Fruit fly (Drosophila melanogaster) whole organism, wandering third instar larva: ENCODE measurements around the gene Klp10A.
A peak's percentile ranks its signal among the peaks of the same experiment; 100 is the strongest.
"Not testable (repeated sequence)": the region's sequence is repeated elsewhere in the genome, so short reads cannot be mapped to it uniquely, and the experiment has no call there.

Experiments used
- Abd-B ChIP-seq: fragments of >200 bp; optimal IDR thresholded peaks from 2 replicates; lab custom pipeline; 2017; ENCODE audit warnings: missing biosample characterization, missing genetic modification characterization
- CG32264 ChIP-seq: fragments of 200-800 bp; sonication (Bioruptor generic); optimal IDR thresholded peaks from 2 replicates; lab custom pipeline; 2016; ENCODE audit warnings: missing biosample characterization, missing genetic modification characterization
- Dfd ChIP-seq: fragments of >200 bp; optimal IDR thresholded peaks from 2 replicates; lab custom pipeline; 2017; ENCODE audit warnings: missing biosample characterization, missing genetic modification characterization
- GATAd ChIP-seq: sonication (Bioruptor generic); optimal IDR thresholded peaks from 2 replicates; lab custom pipeline; 2016; ENCODE audit warnings: missing biosample characterization, missing genetic modification characterization
- HLH106 ChIP-seq: fragments of 200-800 bp; optimal IDR thresholded peaks from 3 replicates; lab custom pipeline; 2019; ENCODE audit warnings: missing biosample characterization, mild to moderate bottlenecking, missing genetic modification characterization, moderate library complexity
- Hr78 ChIP-seq: fragments of >200 bp; optimal IDR thresholded peaks from 2 replicates; lab custom pipeline; 2017; ENCODE audit warnings: missing biosample characterization, missing genetic modification characterization
- Hr83 ChIP-seq: fragments of 200-300 bp; sonication (Bioruptor generic); optimal IDR thresholded peaks from 2 replicates; lab custom pipeline; 2016; ENCODE audit warnings: missing biosample characterization, mild to moderate bottlenecking, missing genetic modification characterization, moderate library complexity; ENCODE audit not compliant: poor library complexity, severe bottlenecking
- Jra ChIP-seq: sonication (Bioruptor generic); optimal IDR thresholded peaks from 2 replicates; lab custom pipeline; 2016; ENCODE audit warnings: missing biosample characterization, missing genetic modification characterization
- Mio ChIP-seq: sonication (Bioruptor generic); optimal IDR thresholded peaks from 2 replicates; lab custom pipeline; 2016; ENCODE audit warnings: missing biosample characterization, missing genetic modification characterization
- Myc ChIP-seq: fragments of >200 bp; optimal IDR thresholded peaks from 2 replicates; lab custom pipeline; 2017
- N ChIP-seq: fragments of >200 bp; optimal IDR thresholded peaks from 2 replicates; lab custom pipeline; 2018; ENCODE audit warnings: missing biosample characterization, missing external identifiers, missing genetic modification characterization
- OdsH ChIP-seq: fragments of 200-800 bp; sonication (Bioruptor generic); optimal IDR thresholded peaks from 2 replicates; lab custom pipeline; 2016; ENCODE audit warnings: missing biosample characterization, mild to moderate bottlenecking, missing genetic modification characterization
- Rel ChIP-seq, 2 experiments: fragments of 200-800 bp; sonication (Bioruptor generic) in 1 of 2; optimal IDR thresholded peaks; 2 replicates in 1 of 2; 3 replicates in 1 of 2; lab custom pipeline; 2016 to 2019; ENCODE audit warnings: mild to moderate bottlenecking in 2 of 2, missing biosample characterization in 2 of 2, missing genetic modification characterization in 2 of 2, moderate library complexity in 1 of 2
- Sp1 ChIP-seq: fragments of 200-800 bp; sonication (Bioruptor generic); optimal IDR thresholded peaks from 3 replicates; lab custom pipeline; 2019; ENCODE audit warnings: missing biosample characterization, mild to moderate bottlenecking, missing genetic modification characterization, moderate library complexity
- br ChIP-seq: fragments of 200-800 bp; sonication (Bioruptor generic); optimal IDR thresholded peaks from 2 replicates; lab custom pipeline; 2016; ENCODE audit warnings: missing biosample characterization, missing genetic modification characterization
- brk ChIP-seq: fragments of 200-800 bp; sonication (Bioruptor generic); optimal IDR thresholded peaks from 2 replicates; lab custom pipeline; 2016; ENCODE audit warnings: missing biosample characterization, mild to moderate bottlenecking, missing genetic modification characterization
- dl ChIP-seq, 2 experiments: fragments of 175-275, 200-275 bp in 1 of 2; fragments of 200-275 bp in 1 of 2; sonication (Bioruptor generic); optimal IDR thresholded peaks; lab custom pipeline; 2018; ENCODE audit warnings: mild to moderate bottlenecking in 2 of 2, missing biosample characterization in 2 of 2, missing genetic modification characterization in 2 of 2, moderate library complexity in 2 of 2; ENCODE audit not compliant: partially characterized antibody in 2 of 2, insufficient read depth in 1 of 2
- dsf ChIP-seq: sonication (Bioruptor generic); optimal IDR thresholded peaks from 2 replicates; lab custom pipeline; 2016; ENCODE audit warnings: missing biosample characterization, missing genetic modification characterization, borderline replicate concordance
- ey ChIP-seq: fragments of 200-800 bp; sonication (Bioruptor generic); optimal IDR thresholded peaks from 2 replicates; lab custom pipeline; 2016; ENCODE audit warnings: missing biosample characterization, missing genetic modification characterization
- foxo ChIP-seq, 2 experiments: fragments of 200-800 bp; sonication (Bioruptor generic); optimal IDR thresholded peaks; 2 replicates in 1 of 2; 3 replicates in 1 of 2; lab custom pipeline; 2016 to 2017; ENCODE audit warnings: missing biosample characterization in 2 of 2, missing genetic modification characterization in 2 of 2
- fru ChIP-seq: fragments of 200-800 bp; sonication (Bioruptor generic); optimal IDR thresholded peaks from 3 replicates; lab custom pipeline; 2016; ENCODE audit warnings: missing biosample characterization, mild to moderate bottlenecking, missing genetic modification characterization
- h ChIP-seq: fragments of 200-800 bp; sonication (Bioruptor generic); optimal IDR thresholded peaks from 3 replicates; lab custom pipeline; 2016; ENCODE audit warnings: missing biosample characterization, mild to moderate bottlenecking, missing genetic modification characterization
- jim ChIP-seq: fragments of 175-275, 200-325 bp; sonication (Bioruptor generic); optimal IDR thresholded peaks from 2 replicates; lab custom pipeline; 2016; ENCODE audit warnings: missing biosample characterization, mild to moderate bottlenecking, missing genetic modification characterization
- lola ChIP-seq: fragments of >200 bp; optimal IDR thresholded peaks from 2 replicates; lab custom pipeline; 2017; ENCODE audit warnings: missing biosample characterization, missing genetic modification characterization
- psq ChIP-seq: fragments of 200-800 bp; sonication (Bioruptor generic); optimal IDR thresholded peaks from 3 replicates; lab custom pipeline; 2017; ENCODE audit warnings: missing biosample characterization, mild to moderate bottlenecking, missing genetic modification characterization, moderate library complexity
- rgr ChIP-seq: fragments of 200-800 bp; sonication (Bioruptor generic); optimal IDR thresholded peaks from 3 replicates; lab custom pipeline; 2016; ENCODE audit warnings: missing biosample characterization, mild to moderate bottlenecking, missing genetic modification characterization
- sv ChIP-seq: fragments of 200-800 bp; sonication (Bioruptor generic); optimal IDR thresholded peaks from 3 replicates; lab custom pipeline; 2016; ENCODE audit warnings: missing biosample characterization, missing genetic modification characterization
- woc ChIP-seq: sonication (Bioruptor generic); optimal IDR thresholded peaks from 2 replicates; lab custom pipeline; 2016; ENCODE audit warnings: missing biosample characterization, mild to moderate bottlenecking, missing genetic modification characterization

Klp10A gene

DNA sequence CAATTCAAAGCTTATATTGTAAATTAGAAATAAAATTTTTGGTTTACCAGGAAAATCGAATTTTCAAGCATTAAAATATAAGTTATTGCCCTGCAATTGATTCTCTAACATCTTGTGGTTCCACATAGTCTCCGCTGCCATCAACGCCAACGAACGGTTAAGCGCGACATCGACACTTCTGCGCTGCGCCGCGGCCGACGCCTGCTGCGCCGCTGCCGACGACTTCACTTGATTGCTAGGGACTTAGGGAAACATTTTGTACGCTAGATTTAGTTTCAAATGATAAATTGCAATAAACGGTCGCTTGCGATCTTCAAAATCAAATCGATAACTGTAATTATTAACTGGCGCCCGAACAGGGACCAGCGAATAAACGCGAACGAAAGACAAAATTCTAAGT lies 40.9 kb downstream of the Klp10A start, which contains the start of gene CG42249:
Gene CG42249 (plus strand): TSS at position 301 of the 400 bp plus-strand sequence.
- not testable (repeated sequence) for TF ChIP-seq GATAd; Hr78 (GFP tag; lab: Kevin White, UChicago); psq (GFP tag; lab: Kevin White, UChicago)

DNA sequence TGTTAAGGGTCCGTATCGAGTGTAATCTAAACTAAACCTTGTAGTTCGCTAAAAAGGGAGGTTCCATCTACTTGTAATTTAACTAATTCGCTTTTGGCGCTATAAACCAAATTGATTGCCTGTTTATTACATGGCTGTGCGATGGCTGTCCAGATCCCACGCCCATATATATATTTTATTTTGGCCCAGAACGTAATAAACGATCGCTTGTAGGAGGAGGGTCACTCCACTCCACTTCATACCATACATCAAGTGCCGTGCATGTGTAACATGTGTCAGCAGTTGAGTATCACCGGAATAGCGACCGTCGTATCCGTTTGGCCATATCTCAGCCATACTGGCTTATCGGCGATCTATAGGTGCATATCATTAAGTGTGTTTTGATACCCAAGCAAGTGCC lies 41.6 kb downstream of the Klp10A start:
- TF ChIP-seq brk (no peak), CG32264 (GFP tag; lab: Kevin White, UChicago) (no peak), sv (no peak), Dfd (no peak), Rel (GFP tag; optimal IDR thresholded peaks at IDR 0.05; lab: Kevin White, UChicago) (no peak), Rel (tag; optimal IDR thresholded peaks at IDR 0.05; lab: Kevin White, UChicago) (no peak), br (GFP tag; lab: Kevin White, UChicago) (no peak), jim (no peak), GATAd (no peak)
- TF ChIP-seq, all 38 proteins: peak for 0

DNA sequence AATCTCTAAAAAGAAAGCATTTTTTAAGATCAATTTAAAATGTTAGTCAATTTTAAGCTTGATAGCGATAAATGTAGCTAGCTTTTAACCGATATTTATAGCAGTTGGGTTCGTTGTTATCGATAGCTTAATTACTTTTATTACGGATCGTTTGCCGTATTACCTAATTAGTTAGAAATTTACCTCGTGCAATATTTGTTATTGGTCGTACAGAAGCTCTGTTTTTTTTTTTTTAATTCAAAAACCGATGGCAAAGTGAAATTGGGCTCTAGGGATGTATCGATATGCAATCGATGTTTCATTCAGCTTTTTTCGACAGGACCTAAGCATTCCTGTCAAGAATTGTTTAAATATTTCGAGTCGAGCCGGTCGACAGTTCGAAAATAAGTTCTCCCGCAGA lies 44.7 kb downstream of the Klp10A start, which contains the start of gene CG2061:
Gene CG2061 (plus strand): TSS at position 292 of the 400 bp plus-strand sequence.
- TF ChIP-seq Rel (GFP tag; optimal IDR thresholded peaks at IDR 0.05; lab: Kevin White, UChicago), result no peak
- no peak for TF ChIP-seq Rel (tag; optimal IDR thresholded peaks at IDR 0.05; lab: Kevin White, UChicago)
- peak; percentile 10 for TF ChIP-seq Myc

dm6 chrX:11090161-11090560 lies 46.8 kb downstream of the Klp10A start, which contains the start of gene CG2076:
CG2076 (plus strand) TSS chrX:11090210.
- TF ChIP-seq Jra (GFP tag; lab: Kevin White, UChicago), result no peak
- TF ChIP-seq, all 38 proteins: peak for 0

DNA sequence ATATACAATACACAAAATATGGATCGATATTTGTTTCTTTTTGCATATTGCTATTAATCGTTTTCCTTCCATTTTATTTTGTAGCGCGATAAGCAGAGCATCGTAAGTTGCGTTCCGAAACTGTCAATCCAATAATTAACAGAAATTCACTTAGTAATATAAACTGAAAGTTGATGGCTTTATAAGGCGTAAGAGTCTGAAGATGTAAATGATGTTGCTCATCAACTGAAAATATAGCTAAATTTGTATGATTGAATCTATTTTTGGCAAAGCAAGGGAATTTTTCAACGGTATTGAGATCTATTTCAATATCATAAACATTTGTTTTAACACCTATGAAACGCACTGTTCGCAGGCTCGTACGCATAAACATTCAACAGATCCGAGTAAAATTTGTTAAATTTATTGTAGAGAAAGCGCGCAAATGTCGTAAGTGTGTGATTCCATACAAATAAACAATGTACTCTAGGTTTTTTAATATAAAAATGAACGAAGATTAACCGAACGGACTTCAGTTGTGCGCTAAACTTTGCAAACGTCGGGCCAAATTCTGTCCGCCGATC lies 48.1 kb downstream of the Klp10A start, which contains the start of gene Vago:
Gene Vago (plus strand): TSS at position 513 of the 563 bp plus-strand sequence.
- TF ChIP-seq GATAd, result no peak
- peak; percentile 22 for TF ChIP-seq br (GFP tag; lab: Kevin White, UChicago)
- no peak for TF ChIP-seq Abd-B (GFP tag; lab: Kevin White, UChicago)
- no peak for TF ChIP-seq brk
- TF ChIP-seq ey, result peak; percentile 23
- TF ChIP-seq jim, result no peak
- no peak for TF ChIP-seq OdsH (GFP tag; lab: Kevin White, UChicago)
- TF ChIP-seq foxo (GFP tag; optimal IDR thresholded peaks at IDR 0.05; lab: Kevin White, UChicago), result no peak
- peak; percentile 42 for TF ChIP-seq fru
- TF ChIP-seq N, result no peak
- peak; percentile 34 for TF ChIP-seq Sp1 (GFP tag; lab: Kevin White, UChicago)
- no peak for TF ChIP-seq dsf (GFP tag; lab: Kevin White, UChicago)
- peak; percentile 3 for TF ChIP-seq woc (GFP tag; lab: Kevin White, UChicago)
- no peak for TF ChIP-seq sv
- peak; percentile 55 for TF ChIP-seq HLH106 (tag; lab: Kevin White, UChicago)
- no peak for TF ChIP-seq Myc
- TF ChIP-seq rgr (GFP tag; lab: Kevin White, UChicago), result no peak
- TF ChIP-seq h (GFP tag; lab: Kevin White, UChicago), result no peak
- no peak for TF ChIP-seq Hr83
- TF ChIP-seq Mio (GFP tag; lab: Kevin White, UChicago), result no peak
- TF ChIP-seq dl (GFP tag; optimal IDR thresholded peaks at IDR 0.05; lab: Kevin White, UChicago; ENCODE audit: insufficient read depth in 1 of 2, partially characterized antibody in 2 of 2), result no peak
- TF ChIP-seq lola (GFP tag; lab: Kevin White, UChicago), result no peak
- no peak for TF ChIP-seq psq (GFP tag; lab: Kevin White, UChicago)
- TF ChIP-seq Rel (GFP tag; optimal IDR thresholded peaks at IDR 0.05; lab: Kevin White, UChicago), result no peak
- TF ChIP-seq Rel (tag; optimal IDR thresholded peaks at IDR 0.05; lab: Kevin White, UChicago), result peak; percentile 50

dm6 chrX:11087384-11087783 lies 49.5 kb downstream of the Klp10A start:
- TF ChIP-seq dl (GFP tag; optimal IDR thresholded peaks at IDR 0.05; lab: Kevin White, UChicago; ENCODE audit: insufficient read depth in 1 of 2, partially characterized antibody in 2 of 2) (no peak), N (peak; percentile 7)
